Fruit fly (Drosophila melanogaster) whole organism, adult: ENCODE measurements around the gene CG13247.

Experiments
- CG11617 ChIP-seq: fragments of 200-800 bp; sonication (Bioruptor generic); optimal IDR thresholded peaks from 2 replicates; lab custom pipeline; 2017; ENCODE audit warnings: mild to moderate bottlenecking, missing biosample characterization, missing genetic modification reagents, missing genetic modification characterization
- CG14711 ChIP-seq: fragments of 200-800 bp; sonication (Bioruptor generic); optimal IDR thresholded peaks from 2 replicates; lab custom pipeline; 2018; ENCODE audit warnings: missing biosample characterization, mild to moderate bottlenecking, missing genetic modification characterization, moderate library complexity
- CG1620 ChIP-seq: fragments of 200-800 bp; sonication (Bioruptor generic); optimal IDR thresholded peaks from 2 replicates; lab custom pipeline; 2016; ENCODE audit warnings: missing biosample characterization, missing genetic modification characterization
- CG33017 ChIP-seq: fragments of 200-800 bp; sonication (Bioruptor generic); optimal IDR thresholded peaks from 2 replicates; lab custom pipeline; 2018; ENCODE audit warnings: missing biosample characterization, mild to moderate bottlenecking, missing genetic modification characterization, moderate library complexity
- CG7045 ChIP-seq: fragments of 200-800 bp; sonication (Bioruptor generic); optimal IDR thresholded peaks from 2 replicates; lab custom pipeline; 2017; ENCODE audit warnings: missing biosample characterization, mild to moderate bottlenecking, missing genetic modification characterization
- Clk ChIP-seq: fragments of 200-800 bp; sonication (Bioruptor generic); optimal IDR thresholded peaks from 2 replicates; lab custom pipeline; 2017; ENCODE audit warnings: missing biosample characterization, missing genetic modification characterization
- Crg-1 ChIP-seq: fragments of 200-800 bp; sonication (Bioruptor generic); optimal IDR thresholded peaks from 2 replicates; lab custom pipeline; 2016; ENCODE audit warnings: missing biosample characterization, missing genetic modification characterization
- Mnt ChIP-seq: fragments of 200-800 bp; sonication (Bioruptor generic); optimal IDR thresholded peaks from 2 replicates; lab custom pipeline; 2016; ENCODE audit warnings: missing biosample characterization, mild to moderate bottlenecking, missing genetic modification characterization
- bab1 ChIP-seq: fragments of 200-800 bp; sonication (Bioruptor generic); optimal IDR thresholded peaks from 3 replicates; lab custom pipeline; 2019; ENCODE audit warnings: missing biosample characterization, mild to moderate bottlenecking, missing genetic modification characterization, moderate library complexity
- cnc ChIP-seq, 2 experiments: fragments of >200 bp; optimal IDR thresholded peaks; 2 replicates each; lab custom pipeline; 2017
- kay ChIP-seq: fragments of 200-800 bp; sonication (Bioruptor generic); peaks from one replicate; lab custom pipeline; 2016; ENCODE audit warnings: missing biosample characterization, missing genetic modification characterization, borderline replicate concordance
- pad ChIP-seq: fragments of 200-800 bp; sonication (Bioruptor generic); optimal IDR thresholded peaks from 3 replicates; lab custom pipeline; 2017; ENCODE audit warnings: missing biosample characterization, missing genetic modification characterization, mild to moderate bottlenecking, moderate library complexity, missing genetic modification reagents
- tj ChIP-seq: fragments of 200-800 bp; sonication (Bioruptor generic); optimal IDR thresholded peaks from 3 replicates; lab custom pipeline; 2017; ENCODE audit warnings: missing biosample characterization, mild to moderate bottlenecking, missing genetic modification characterization, moderate library complexity

dm6 chr3L:20320652-20321051 is 49.5 kb upstream of the CG13247 start, which contains the start of gene Spn77Bb:
- no peak for TF ChIP-seq cnc (optimal IDR thresholded peaks at IDR 0.05; lab: Kevin White, UChicago)
- TF ChIP-seq Clk: no peak
- no peak for TF ChIP-seq pad
- TF ChIP-seq bab1 (GFP tag; lab: Kevin White, UChicago): no peak
- no peak for TF ChIP-seq Crg-1 (GFP tag; lab: Kevin White, UChicago)
- TF ChIP-seq tj: no peak
- TF ChIP-seq CG33017 (tag; lab: Kevin White, UChicago): no peak
- TF ChIP-seq kay (GFP tag; lab: Kevin White, UChicago): no peak
- no peak for TF ChIP-seq CG7045 (GFP tag; lab: Kevin White, UChicago)
- no peak for TF ChIP-seq CG1620 (GFP tag; lab: Kevin White, UChicago)
- no peak for TF ChIP-seq Mnt (GFP tag; lab: Kevin White, UChicago)
- no peak for TF ChIP-seq CG14711 (tag; lab: Kevin White, UChicago)
- TF ChIP-seq CG11617 (GFP tag; lab: Kevin White, UChicago): no peak
